Fruit fly (Drosophila melanogaster): ENCODE results near the gene CG46320.

CG46320 gene

dm6 chr3L:5654403-5654883, 9.5 kb upstream of the CG46320 start, which contains the start of gene lin-28:
lin-28 (plus strand) TSS chr3L:5654681.
- TF ChIP-seq CG10348 (GFP tag; IDR thresholded peaks at IDR 0.05): no peak
- no peak for TF ChIP-seq CG4496 (GFP tag; IDR thresholded peaks at IDR 0.05)
- TF ChIP-seq Pif1B (GFP tag; optimal IDR thresholded peaks at IDR 0.05): no peak
- TF ChIP-seq Snoo (tag; optimal IDR thresholded peaks at IDR 0.05): no peak
- no peak for TF ChIP-seq gl (tag; optimal IDR thresholded peaks at IDR 0.05)
- TF ChIP-seq CG34367 (tag; optimal IDR thresholded peaks at IDR 0.05): no peak
- no peak for TF ChIP-seq CG12605 (GFP tag; IDR thresholded peaks at IDR 0.05)

- no peak for TF ChIP-seq CG8301 (tag; optimal IDR thresholded peaks at IDR 0.05)
- TF ChIP-seq rn (GFP tag; IDR thresholded peaks at IDR 0.05): no peak
- TF ChIP-seq CG8159 (tag; optimal IDR thresholded peaks at IDR 0.05): no peak
- no peak for TF ChIP-seq fd96Ca (GFP tag; IDR thresholded peaks at IDR 0.05)
- TF ChIP-seq Snoo (tag; optimal IDR thresholded peaks at IDR 0.05): no peak
- TF ChIP-seq Pif1A (GFP tag; optimal IDR thresholded peaks at IDR 0.05): no peak
- no peak for TF ChIP-seq CG12605 (GFP tag; IDR thresholded peaks at IDR 0.05)
These were observed 8.8 kb upstream of the CG46320 start for dm6 chr3L:5654955-5655750.

- TF ChIP-seq Pif1B (GFP tag; optimal IDR thresholded peaks at IDR 0.05): no peak
- no peak for TF ChIP-seq CG15710 (tag; optimal IDR thresholded peaks at IDR 0.05)
- TF ChIP-seq CG4496 (GFP tag; IDR thresholded peaks at IDR 0.05): no peak
- TF ChIP-seq CG12605 (GFP tag; IDR thresholded peaks at IDR 0.05): no peak
- no peak for TF ChIP-seq CG34367 (tag; optimal IDR thresholded peaks at IDR 0.05)
- no peak for TF ChIP-seq fd96Ca (GFP tag; IDR thresholded peaks at IDR 0.05)
- TF ChIP-seq Snoo (tag; optimal IDR thresholded peaks at IDR 0.05): no peak
- no peak for TF ChIP-seq CG17806 (tag; optimal IDR thresholded peaks at IDR 0.05)
- no peak for TF ChIP-seq EcR (GFP tag; optimal IDR thresholded peaks at IDR 0.05)
- no peak for TF ChIP-seq Ets98B (GFP tag; IDR thresholded peaks at IDR 0.05)
- no peak for TF ChIP-seq CG9948 (tag; optimal IDR thresholded peaks at IDR 0.05)
- TF ChIP-seq gl (tag; optimal IDR thresholded peaks at IDR 0.05): no peak
- TF ChIP-seq CG8159 (tag; optimal IDR thresholded peaks at IDR 0.05): no peak
- TF ChIP-seq CG13204 (GFP tag; optimal IDR thresholded peaks at IDR 0.05): no peak
These were observed 8.1 kb upstream of the CG46320 start for dm6 chr3L:5655751-5656276.

- TF ChIP-seq CG13204 (GFP tag; optimal IDR thresholded peaks at IDR 0.05): no peak
- TF ChIP-seq Pif1B (GFP tag; optimal IDR thresholded peaks at IDR 0.05): no peak
- no peak for TF ChIP-seq CG8159 (tag; optimal IDR thresholded peaks at IDR 0.05)
- TF ChIP-seq D1 (tag; optimal IDR thresholded peaks at IDR 0.05): no peak
- no peak; the same call in 2 of the 3 replicates for TF ChIP-seq fd96Ca (GFP tag; IDR thresholded peaks at IDR 0.05)
- no peak for TF ChIP-seq CG9948 (tag; optimal IDR thresholded peaks at IDR 0.05)
- no peak for TF ChIP-seq CG4496 (GFP tag; IDR thresholded peaks at IDR 0.05)
- TF ChIP-seq gl (tag; optimal IDR thresholded peaks at IDR 0.05): no peak
- TF ChIP-seq Ets98B (GFP tag; IDR thresholded peaks at IDR 0.05): no peak
- no peak for TF ChIP-seq CG32121 (GFP tag; IDR thresholded peaks at IDR 0.05)
- TF ChIP-seq CG17806 (tag; optimal IDR thresholded peaks at IDR 0.05): no peak
- no peak for TF ChIP-seq CG8301 (tag; optimal IDR thresholded peaks at IDR 0.05)
- no peak for TF ChIP-seq EcR (GFP tag; optimal IDR thresholded peaks at IDR 0.05)
- no peak for TF ChIP-seq Pif1A (GFP tag; optimal IDR thresholded peaks at IDR 0.05)
- TF ChIP-seq CG15710 (tag; optimal IDR thresholded peaks at IDR 0.05): no peak
- no peak for TF ChIP-seq rn (GFP tag; IDR thresholded peaks at IDR 0.05)
These were observed 6.5 kb upstream of the CG46320 start, which contains the start of gene sif for dm6 chr3L:5657221-5657963. sif (plus strand) TSS chr3L:5657913.

- TF ChIP-seq EcR (GFP tag; optimal IDR thresholded peaks at IDR 0.05): no peak
- TF ChIP-seq CG9948 (tag; optimal IDR thresholded peaks at IDR 0.05): no peak
- TF ChIP-seq fd96Ca (GFP tag; IDR thresholded peaks at IDR 0.05): no peak
- no peak for TF ChIP-seq CG17806 (tag; optimal IDR thresholded peaks at IDR 0.05)
- no peak for TF ChIP-seq CG8301 (tag; optimal IDR thresholded peaks at IDR 0.05)
- no peak for TF ChIP-seq Pif1A (GFP tag; optimal IDR thresholded peaks at IDR 0.05)
- TF ChIP-seq CG14655 (GFP tag; optimal IDR thresholded peaks at IDR 0.05): no peak
- no peak for TF ChIP-seq Ets98B (GFP tag; IDR thresholded peaks at IDR 0.05)
- no peak for TF ChIP-seq CG10348 (GFP tag; IDR thresholded peaks at IDR 0.05)
- no peak for TF ChIP-seq CG15710 (tag; optimal IDR thresholded peaks at IDR 0.05)
- no peak for TF ChIP-seq Pif1B (GFP tag; optimal IDR thresholded peaks at IDR 0.05)
- no peak for TF ChIP-seq D1 (tag; optimal IDR thresholded peaks at IDR 0.05)
- TF ChIP-seq rn (GFP tag; IDR thresholded peaks at IDR 0.05): no peak
- TF ChIP-seq CG12605 (GFP tag; IDR thresholded peaks at IDR 0.05): no peak
- TF ChIP-seq gl (tag; optimal IDR thresholded peaks at IDR 0.05): no peak
- TF ChIP-seq CG4496 (GFP tag; IDR thresholded peaks at IDR 0.05): no peak
These were observed 5.6 kb upstream of the CG46320 start for dm6 chr3L:5658368-5658767.

dm6 chr3L:5662071-5662470, 1.9 kb upstream of the CG46320 start, which contains the start of gene Sse:
Sse (minus strand) TSS chr3L:5662247.
- TF ChIP-seq CG8301 (tag; optimal IDR thresholded peaks at IDR 0.05) (no peak), D1 (tag; optimal IDR thresholded peaks at IDR 0.05) (no peak), CG8159 (tag; optimal IDR thresholded peaks at IDR 0.05) (no peak), Pif1B (GFP tag; optimal IDR thresholded peaks at IDR 0.05) (no peak), Ets98B (GFP tag; IDR thresholded peaks at IDR 0.05) (no peak), CG13204 (GFP tag; optimal IDR thresholded peaks at IDR 0.05) (no peak), CG34367 (tag; optimal IDR thresholded peaks at IDR 0.05) (no peak), CG9948 (tag; optimal IDR thresholded peaks at IDR 0.05) (no peak), CG14655 (GFP tag; optimal IDR thresholded peaks at IDR 0.05) (no peak), EcR (GFP tag; optimal IDR thresholded peaks at IDR 0.05) (no peak)
